Fruit fly (Drosophila melanogaster) whole organism, wandering third instar larva: ENCODE data around the gene CG17819.

ENCODE experiments used
- CG32264 ChIP-seq: fragments of 200-800 bp; sonication (Bioruptor generic); optimal IDR thresholded peaks from 2 replicates; lab custom pipeline; 2016; ENCODE audit warnings: missing biosample characterization, missing genetic modification characterization
- Dfd ChIP-seq: fragments of >200 bp; optimal IDR thresholded peaks from 2 replicates; lab custom pipeline; 2017; ENCODE audit warnings: missing biosample characterization, missing genetic modification characterization
- HLH106 ChIP-seq: fragments of 200-800 bp; optimal IDR thresholded peaks from 3 replicates; lab custom pipeline; 2019; ENCODE audit warnings: missing biosample characterization, mild to moderate bottlenecking, missing genetic modification characterization, moderate library complexity
- Hr78 ChIP-seq: fragments of >200 bp; optimal IDR thresholded peaks from 2 replicates; lab custom pipeline; 2017; ENCODE audit warnings: missing biosample characterization, missing genetic modification characterization
- Myc ChIP-seq: fragments of >200 bp; optimal IDR thresholded peaks from 2 replicates; lab custom pipeline; 2017
- N ChIP-seq: fragments of >200 bp; optimal IDR thresholded peaks from 2 replicates; lab custom pipeline; 2018; ENCODE audit warnings: missing biosample characterization, missing external identifiers, missing genetic modification characterization
- Rel ChIP-seq, 2 experiments: fragments of 200-800 bp; sonication (Bioruptor generic) in 1 of 2; optimal IDR thresholded peaks; 2 replicates in 1 of 2; 3 replicates in 1 of 2; lab custom pipeline; 2016 to 2019; ENCODE audit warnings: mild to moderate bottlenecking in 2 of 2, missing biosample characterization in 2 of 2, missing genetic modification characterization in 2 of 2, moderate library complexity in 1 of 2
- Vsx2 ChIP-seq: fragments of 200-300, 225-300 bp; sonication (Bioruptor generic); optimal IDR thresholded peaks from 2 replicates; lab custom pipeline; 2018; ENCODE audit warnings: missing biosample characterization, missing genetic modification characterization; ENCODE audit not compliant: partially characterized antibody
- br ChIP-seq: fragments of 200-800 bp; sonication (Bioruptor generic); optimal IDR thresholded peaks from 2 replicates; lab custom pipeline; 2016; ENCODE audit warnings: missing biosample characterization, missing genetic modification characterization
- h ChIP-seq: fragments of 200-800 bp; sonication (Bioruptor generic); optimal IDR thresholded peaks from 3 replicates; lab custom pipeline; 2016; ENCODE audit warnings: missing biosample characterization, mild to moderate bottlenecking, missing genetic modification characterization
- lola ChIP-seq: fragments of >200 bp; optimal IDR thresholded peaks from 2 replicates; lab custom pipeline; 2017; ENCODE audit warnings: missing biosample characterization, missing genetic modification characterization
- pan ChIP-seq: fragments of >200 bp; optimal IDR thresholded peaks from 2 replicates; lab custom pipeline; 2017
- psq ChIP-seq: fragments of 200-800 bp; sonication (Bioruptor generic); optimal IDR thresholded peaks from 3 replicates; lab custom pipeline; 2017; ENCODE audit warnings: missing biosample characterization, mild to moderate bottlenecking, missing genetic modification characterization, moderate library complexity
- sv ChIP-seq: fragments of 200-800 bp; sonication (Bioruptor generic); optimal IDR thresholded peaks from 3 replicates; lab custom pipeline; 2016; ENCODE audit warnings: missing biosample characterization, missing genetic modification characterization

DNA sequence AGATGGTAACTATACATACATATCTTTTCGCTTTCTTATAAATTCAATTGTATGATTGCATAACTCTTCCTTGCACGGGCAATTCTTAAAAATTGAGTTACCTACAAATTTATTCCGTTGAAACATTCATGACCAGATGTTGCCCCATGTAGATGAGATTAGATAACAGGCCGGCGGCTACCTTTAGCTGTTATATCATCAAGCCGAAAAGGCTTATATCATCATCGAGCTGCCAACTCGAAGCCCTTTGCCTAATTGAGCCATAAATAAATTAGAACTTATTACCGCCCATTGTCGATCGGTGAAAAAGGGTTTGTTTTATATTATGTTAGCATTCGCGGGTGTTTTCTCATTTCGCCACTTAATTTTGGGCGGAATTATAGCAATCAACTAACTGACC lies 44.9 kb downstream of the CG17819 start:
- TF ChIP-seq lola (GFP tag; lab: Kevin White, UChicago): no peak
- TF ChIP-seq HLH106: no peak
- TF ChIP-seq Rel (GFP tag; optimal IDR thresholded peaks at IDR 0.05; lab: Kevin White, UChicago): no peak
- TF ChIP-seq Rel (tag; optimal IDR thresholded peaks at IDR 0.05; lab: Kevin White, UChicago): no peak
- no peak for TF ChIP-seq h (GFP tag; lab: Kevin White, UChicago)
- TF ChIP-seq br (GFP tag; lab: Kevin White, UChicago): no peak
- no peak for TF ChIP-seq Hr78 (GFP tag; lab: Kevin White, UChicago)
- TF ChIP-seq Vsx2 (GFP tag; lab: Kevin White, UChicago): no peak
- TF ChIP-seq pan (lab: Kevin White, UChicago): no peak
- no peak for TF ChIP-seq sv
- TF ChIP-seq CG32264 (GFP tag; lab: Kevin White, UChicago): no peak
- no peak for TF ChIP-seq Dfd (GFP tag; lab: Kevin White, UChicago)
- no peak for TF ChIP-seq Myc (lab: Kevin White, UChicago)
- TF ChIP-seq psq (GFP tag; lab: Kevin White, UChicago): no peak
- TF ChIP-seq N: no peak
